Worm (Caenorhabditis elegans): Measurements from ENCODE around the gene srbc-38.

- TF ChIP-seq let-526 (GFP tag; IDR thresholded peaks at IDR 0.05) (no peak), ama-1 (optimal IDR thresholded peaks at IDR 0.05) (no peak), ama-1 (GFP tag; optimal IDR thresholded peaks at IDR 0.05) (no peak), lin-35 (GFP tag; optimal IDR thresholded peaks at IDR 0.05) (no peak), C06A6.2 (GFP tag; conservative IDR thresholded peaks at IDR 0.05) (no peak), snpc-4 (GFP tag; optimal IDR thresholded peaks at IDR 0.05) (no peak), snpc-4 (tag; optimal IDR thresholded peaks at IDR 0.05) (no peak)
Observed at ce11 chrV:692720-693422, 14.1 kb upstream of the srbc-38 start, which contains the start of gene srx-4.
